Worm (Caenorhabditis elegans): ENCODE results near the gene F56B3.11.

DNA sequence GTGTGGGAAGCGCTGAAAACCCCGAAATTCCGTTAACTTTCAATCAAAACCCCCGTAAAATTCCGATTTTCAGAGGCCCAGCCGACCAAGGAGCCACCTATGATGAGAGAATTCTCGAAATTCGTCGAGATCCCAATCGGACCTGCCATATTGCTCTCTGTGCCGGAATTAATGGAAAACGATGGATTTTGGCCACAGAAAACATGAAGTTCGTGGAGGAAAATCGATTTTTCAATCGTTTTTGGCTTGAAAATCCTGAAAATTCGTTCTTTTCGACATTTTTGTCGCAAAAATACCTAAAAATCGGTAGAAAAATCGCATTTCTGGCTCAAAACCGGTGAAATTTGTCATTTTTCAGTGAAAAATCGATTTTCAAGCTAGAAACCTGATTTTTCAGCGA, 22.8 kb downstream of the F56B3.11 start:
- TF ChIP-seq lin-39 (tag; optimal IDR thresholded peaks at IDR 0.05): no peak
- no peak for TF ChIP-seq ztf-11 (tag; optimal IDR thresholded peaks at IDR 0.05)
- TF ChIP-seq zag-1 (tag; optimal IDR thresholded peaks at IDR 0.05): no peak
- no peak for TF ChIP-seq ztf-4 (tag; optimal IDR thresholded peaks at IDR 0.05)
- TF ChIP-seq R02D3.7 (tag; optimal IDR thresholded peaks at IDR 0.05): no peak

Measured in whole organism, L3 larva.